Worm (Caenorhabditis elegans): ENCODE measurements around the gene R07D5.2.

DNA sequence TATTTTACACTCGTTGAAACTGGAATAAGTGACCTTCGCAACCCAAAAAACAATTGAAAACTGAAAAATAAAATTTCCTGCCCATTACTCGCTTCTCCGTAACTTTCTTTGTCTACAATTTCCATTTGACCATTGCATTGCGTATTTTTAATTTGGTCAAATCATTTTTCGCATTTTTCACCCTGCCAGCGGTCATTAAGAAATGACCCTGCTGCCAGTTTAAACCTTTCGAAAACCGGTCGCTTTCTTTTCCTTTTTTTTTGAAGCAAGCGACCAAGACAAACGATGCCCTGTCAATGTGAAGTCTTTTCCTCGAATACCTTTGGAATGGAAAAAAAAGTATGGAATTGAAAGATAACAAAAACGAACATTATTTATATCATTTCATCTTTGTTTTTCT lies 44.5 kb upstream of the R07D5.2 start:
- TF ChIP-seq sox-4 (tag; optimal IDR thresholded peaks at IDR 0.05) (no peak), pqm-1 (tag; optimal IDR thresholded peaks at IDR 0.05) (no peak), odd-2 (tag; optimal IDR thresholded peaks at IDR 0.05) (no peak), dve-1 (tag; optimal IDR thresholded peaks at IDR 0.05) (no peak), ceh-19 (GFP tag; optimal IDR thresholded peaks at IDR 0.05) (no peak), ceh-34 (tag; optimal IDR thresholded peaks at IDR 0.05) (no peak), hlh-30 (tag; optimal IDR thresholded peaks at IDR 0.05; ENCODE audit: insufficient read depth) (no peak), unc-55 (GFP tag; optimal IDR thresholded peaks at IDR 0.05) (no peak), lin-11 (tag; optimal IDR thresholded peaks at IDR 0.05) (no peak), nhr-11 (tag; optimal IDR thresholded peaks at IDR 0.05) (no peak), sox-2 (GFP tag; IDR thresholded peaks at IDR 0.05) (no peak), T23F11.4 (GFP tag; optimal IDR thresholded peaks at IDR 0.05) (no peak)

Data from whole organism, late embryonic.